Worm (Caenorhabditis elegans): ENCODE data around the gene srv-6.

DNA sequence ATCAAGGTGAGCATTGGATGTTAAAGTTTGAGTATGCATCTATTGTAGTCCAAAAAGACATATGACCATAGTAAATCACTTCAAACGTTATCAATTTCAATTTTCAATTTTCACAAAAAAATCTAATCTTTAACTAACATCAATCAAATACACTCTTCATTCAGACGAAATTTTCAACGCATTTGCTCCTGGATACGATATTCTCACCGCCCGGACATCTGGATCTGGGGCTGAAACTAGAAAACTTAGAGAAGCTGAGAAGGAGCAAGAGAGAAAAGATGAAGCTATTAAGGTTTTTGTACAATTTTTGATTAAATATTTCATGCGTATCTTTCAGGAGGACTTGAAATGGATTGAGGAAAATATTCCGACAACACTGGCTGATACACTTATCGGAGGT, 7.0 kb downstream of the srv-6 start:
- TF ChIP-seq skn-1 (tag; optimal IDR thresholded peaks at IDR 0.05), result no peak
- TF ChIP-seq egl-27 (tag; optimal IDR thresholded peaks at IDR 0.05), result no peak
- TF ChIP-seq unc-62 (GFP tag; optimal IDR thresholded peaks at IDR 0.05), result no peak
- TF ChIP-seq fos-1 (tag; optimal IDR thresholded peaks at IDR 0.05), result no peak
- TF ChIP-seq lin-15B (tag; optimal IDR thresholded peaks at IDR 0.05), result no peak
- no peak for TF ChIP-seq pqm-1 (tag; optimal IDR thresholded peaks at IDR 0.05)
- no peak for TF ChIP-seq ztf-11 (tag; optimal IDR thresholded peaks at IDR 0.05)
- TF ChIP-seq nhr-77 (tag; optimal IDR thresholded peaks at IDR 0.05), result no peak
- TF ChIP-seq nhr-12 (tag; optimal IDR thresholded peaks at IDR 0.05), result no peak
- TF ChIP-seq nhr-28 (tag; optimal IDR thresholded peaks at IDR 0.05), result no peak

Data from whole organism, L3 larva.